Fruit fly (Drosophila melanogaster): Measurements from ENCODE around the gene Tsp86D.

Gene Tsp86D

DNA sequence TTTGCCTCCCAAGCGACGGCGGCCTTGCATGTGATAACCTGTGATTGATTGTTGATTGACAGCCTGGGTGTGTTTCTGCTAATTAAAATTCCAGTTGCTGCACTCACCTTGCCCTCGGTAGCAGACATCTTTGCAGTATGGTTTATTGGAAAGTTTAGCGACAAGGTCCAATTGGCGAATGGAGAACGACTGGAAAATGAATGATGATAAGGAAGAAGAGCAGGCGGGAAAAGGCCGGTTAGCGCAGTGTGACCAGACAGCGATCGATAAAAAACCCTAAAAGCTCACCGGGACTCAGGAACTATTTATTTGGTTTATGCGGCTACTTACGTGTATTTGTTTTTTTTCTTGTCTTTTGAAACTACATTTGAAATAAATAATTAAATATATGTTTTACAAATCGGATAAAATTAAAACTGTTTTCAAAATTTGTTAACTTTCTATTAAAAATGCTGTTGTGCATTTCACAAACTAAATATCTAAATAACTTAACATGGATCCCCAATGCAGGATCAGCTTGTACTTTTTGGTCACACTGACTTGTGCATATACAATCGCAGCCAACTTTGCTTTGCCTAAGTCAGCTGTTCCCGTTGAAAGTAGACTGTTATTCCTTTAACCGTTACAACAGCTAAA, 3.8 kb downstream of the Tsp86D start, which contains the start of gene Fdh (continued):
- peak; percentile 38 for TF ChIP-seq Chrac-16 (GFP tag; optimal IDR thresholded peaks at IDR 0.05)
- peak; percentile 9 for TF ChIP-seq Sry-δ (GFP tag; optimal IDR thresholded peaks at IDR 0.05)
- no peak for TF ChIP-seq tup (GFP tag; optimal IDR thresholded peaks at IDR 0.05)
- TF ChIP-seq slp2 (GFP tag; optimal IDR thresholded peaks at IDR 0.05) = peak; percentile 8
- TF ChIP-seq CG1529 (GFP tag; optimal IDR thresholded peaks at IDR 0.05) = peak; percentile 44
- TF ChIP-seq stc (GFP tag; IDR thresholded peaks at IDR 0.05) = peak; percentile 12; the same call in 1 of the 2 replicates
- no peak for TF ChIP-seq CG14441 (GFP tag; IDR thresholded peaks at IDR 0.05)
- peak; percentile 37; the same call in 1 of the 2 replicates for TF ChIP-seq CG14014 (GFP tag; IDR thresholded peaks at IDR 0.05)
- TF ChIP-seq gsb-n (tag; optimal IDR thresholded peaks at IDR 0.05) = peak; percentile 43
- TF ChIP-seq Awh (GFP tag; IDR thresholded peaks at IDR 0.05) = no peak
- 0 out of 2 replicates have a peak, but pooled peaks have one; percentile 16 for TF ChIP-seq bowl (GFP tag; IDR thresholded peaks at IDR 0.05)
- peak in 1 of 2 experiments; percentile 14 for TF ChIP-seq tll (GFP tag; optimal IDR thresholded peaks at IDR 0.05)
- TF ChIP-seq CG10267 (tag; optimal IDR thresholded peaks at IDR 0.05) = peak; percentile 82
- TF ChIP-seq B-H1 (GFP tag; IDR thresholded peaks at IDR 0.05) = peak; percentile 14; the same call in 1 of the 3 replicates
- peak; percentile 69 for TF ChIP-seq CG30403 (GFP tag; optimal IDR thresholded peaks at IDR 0.05)
- no peak for TF ChIP-seq CkIIα-i1 (GFP tag; IDR thresholded peaks at IDR 0.05)
- no peak for TF ChIP-seq pfk (GFP tag; optimal IDR thresholded peaks at IDR 0.05)
- TF ChIP-seq CG7556 (GFP tag; optimal IDR thresholded peaks at IDR 0.05) = peak; percentile 56
- peak; percentile 2 for TF ChIP-seq mam (GFP tag; optimal IDR thresholded peaks at IDR 0.05)
- TF ChIP-seq E2f2 (GFP tag; IDR thresholded peaks at IDR 0.05) = peak; percentile 66
- peak; percentile 45 for TF ChIP-seq CG10431 (GFP tag; optimal IDR thresholded peaks at IDR 0.05)
- TF ChIP-seq CG1603 (tag; optimal IDR thresholded peaks at IDR 0.05) = peak; percentile 42
- no peak for TF ChIP-seq C15 (GFP tag; IDR thresholded peaks at IDR 0.05)
- no peak for TF ChIP-seq rib (GFP tag; IDR thresholded peaks at IDR 0.05)
- TF ChIP-seq mirr (GFP tag; optimal IDR thresholded peaks at IDR 0.05) = no peak
- no peak for TF ChIP-seq Trl (optimal IDR thresholded peaks at IDR 0.05)
- peak; percentile 45 for TF ChIP-seq Trl (GFP tag; optimal IDR thresholded peaks at IDR 0.05)
- peak; percentile 16 for TF ChIP-seq Mes4 (GFP tag; optimal IDR thresholded peaks at IDR 0.05)
- peak; percentile 63 for TF ChIP-seq CG17359 (tag; optimal IDR thresholded peaks at IDR 0.05)
- peak; percentile 78 to 90 for TF ChIP-seq crp (GFP tag; optimal IDR thresholded peaks at IDR 0.05)
- TF ChIP-seq CG31441 (GFP tag; IDR thresholded peaks at IDR 0.05) = peak; percentile 76
- peak; percentile 61 for TF ChIP-seq HLHmδ (GFP tag; optimal IDR thresholded peaks at IDR 0.05)
- peak; percentile 61 for TF ChIP-seq CG8388 (GFP tag; optimal IDR thresholded peaks at IDR 0.05)
- TF ChIP-seq Hr51 (GFP tag; optimal IDR thresholded peaks at IDR 0.05) = peak in 1 of 2 experiments; percentile 68
- TF ChIP-seq Meics (GFP tag; optimal IDR thresholded peaks at IDR 0.05) = peak; percentile 62
- no peak for TF ChIP-seq D19B (GFP tag; optimal IDR thresholded peaks at IDR 0.05)
- peak; percentile 96 for TF ChIP-seq Opbp (GFP tag; IDR thresholded peaks at IDR 0.05; ENCODE audit: partially characterized antibody)
- TF ChIP-seq CG4360 (GFP tag; IDR thresholded peaks at IDR 0.05) = no peak
- TF ChIP-seq toy (GFP tag; IDR thresholded peaks at IDR 0.05) = no peak
- peak; percentile 51 for TF ChIP-seq kni (GFP tag; optimal IDR thresholded peaks at IDR 0.05)
- peak; percentile 6 for TF ChIP-seq Sry-β (GFP tag; optimal IDR thresholded peaks at IDR 0.05)
- peak; percentile 26 for TF ChIP-seq fd3F (GFP tag; optimal IDR thresholded peaks at IDR 0.05)
- TF ChIP-seq slbo (GFP tag; IDR thresholded peaks at IDR 0.05) = no peak
- TF ChIP-seq tx (GFP tag; optimal IDR thresholded peaks at IDR 0.05) = no peak
- peak; percentile 39 for TF ChIP-seq CG10366 (GFP tag; IDR thresholded peaks at IDR 0.05)
- TF ChIP-seq CG4424 (GFP tag; optimal IDR thresholded peaks at IDR 0.05) = peak; percentile 74
- peak; percentile 9 for TF ChIP-seq CG10543 (GFP tag; optimal IDR thresholded peaks at IDR 0.05)
- no peak for TF ChIP-seq CG17568 (GFP tag; optimal IDR thresholded peaks at IDR 0.05)
- peak; percentile 42 for TF ChIP-seq pzg (GFP tag; optimal IDR thresholded peaks at IDR 0.05)
- peak; percentile 23 for TF ChIP-seq CrebB (tag; optimal IDR thresholded peaks at IDR 0.05)

Data from whole organism, embryonic.